Fruit fly (Drosophila melanogaster) whole organism, embryonic: ENCODE results near the gene CG15643.

Source experiments
- Asciz ChIP-seq: fragments of 200-800 bp; sonication (Bioruptor generic); optimal IDR thresholded peaks from 2 replicates; lab custom pipeline; 2017; ENCODE audit warnings: missing biosample characterization, mild to moderate bottlenecking, missing genetic modification characterization, missing genetic modification reagents
- CG10147 ChIP-seq: fragments of 200-800 bp; sonication (Bioruptor generic); optimal IDR thresholded peaks from 2 replicates; lab custom pipeline; 2019; ENCODE audit warnings: missing biosample characterization, mild to moderate bottlenecking, missing genetic modification characterization, moderate library complexity
- CG11504 ChIP-seq: fragments of 200-800 bp; sonication (Bioruptor generic); optimal IDR thresholded peaks from 3 replicates; lab custom pipeline; 2019; ENCODE audit warnings: missing biosample characterization, mild to moderate bottlenecking, missing genetic modification characterization, moderate library complexity
- CG12744 ChIP-seq: fragments of 200-800 bp; sonication (Bioruptor generic); optimal IDR thresholded peaks from 2 replicates; lab custom pipeline; 2016; ENCODE audit warnings: missing biosample characterization, missing genetic modification characterization
- CG13287 ChIP-seq: fragments of 200-800 bp; sonication (Bioruptor generic); IDR thresholded peaks from 2 replicates; pipeline ENCODE4 v1.3.6; 2022; ENCODE audit warnings: missing biosample characterization, missing genetic modification characterization; ENCODE audit not compliant: partially characterized antibody
- CG15269 ChIP-seq: fragments of 200-800 bp; sonication (Bioruptor generic); optimal IDR thresholded peaks from 2 replicates; lab custom pipeline; 2018; ENCODE audit warnings: missing biosample characterization, mild to moderate bottlenecking, missing genetic modification characterization, moderate library complexity
- CG15514 ChIP-seq: fragments of 200-800 bp; sonication (Bioruptor generic); optimal IDR thresholded peaks from 3 replicates; lab custom pipeline; 2017; ENCODE audit warnings: missing biosample characterization, missing genetic modification characterization, mild to moderate bottlenecking, moderate library complexity, missing genetic modification reagents
- CG16863 ChIP-seq: fragments of 200-800 bp; sonication (Bioruptor generic); optimal IDR thresholded peaks from 3 replicates; lab custom pipeline; 2016; ENCODE audit warnings: missing biosample characterization, missing genetic modification characterization
- CG2116 ChIP-seq: fragments of 200-800 bp; sonication (Bioruptor generic); optimal IDR thresholded peaks from 3 replicates; lab custom pipeline; 2018; ENCODE audit warnings: missing biosample characterization, mild to moderate bottlenecking, missing genetic modification characterization
- CG3065 ChIP-seq: fragments of 200-800 bp; sonication (Bioruptor generic); optimal IDR thresholded peaks from 2 replicates; lab custom pipeline; 2016; ENCODE audit warnings: missing biosample characterization, missing genetic modification characterization
- CG31224 ChIP-seq: fragments of 200-800 bp; sonication (Bioruptor generic); IDR thresholded peaks from 2 replicates; pipeline ENCODE4 v1.3.6; 2022; ENCODE audit warnings: missing biosample characterization, missing genetic modification characterization
- CG4617 ChIP-seq: fragments of 200-800 bp; sonication (Bioruptor generic); optimal IDR thresholded peaks from 3 replicates; lab custom pipeline; 2016; ENCODE audit warnings: missing biosample characterization, missing genetic modification characterization, borderline replicate concordance
- CG6175 ChIP-seq: fragments of 200-800 bp; sonication (Bioruptor generic); IDR thresholded peaks from 3 replicates; pipeline ENCODE4 v1.3.6; 2022; ENCODE audit warnings: missing biosample characterization, missing genetic modification characterization
- CG6654 ChIP-seq: fragments of 200-800 bp; sonication (Bioruptor generic); optimal IDR thresholded peaks from 2 replicates; lab custom pipeline; 2017; ENCODE audit warnings: missing biosample characterization, mild to moderate bottlenecking, missing genetic modification characterization
- CG8359 ChIP-seq: fragments of 200-800 bp; sonication (Bioruptor generic); optimal IDR thresholded peaks from 2 replicates; lab custom pipeline; 2017; ENCODE audit warnings: missing biosample characterization, mild to moderate bottlenecking, missing genetic modification characterization, borderline replicate concordance
- CTCF ChIP-seq: fragments of 200-800 bp; sonication (Bioruptor generic); optimal IDR thresholded peaks from 2 replicates; lab custom pipeline; 2017; ENCODE audit warnings: missing biosample characterization, mild to moderate bottlenecking, missing genetic modification characterization, moderate library complexity
- Dek ChIP-seq: fragments of 200-800 bp; sonication (Bioruptor generic); optimal IDR thresholded peaks from 3 replicates; lab custom pipeline; 2019; ENCODE audit warnings: missing biosample characterization, mild to moderate bottlenecking, missing genetic modification characterization, moderate library complexity
- Dfd ChIP-seq, 2 experiments: fragments of >200 bp; optimal IDR thresholded peaks; 2 replicates each; lab custom pipeline; 2017; ENCODE audit warnings: missing biosample characterization in 2 of 2, missing genetic modification characterization in 2 of 2
- Doc2 ChIP-seq: fragments of 200-800 bp; sonication (Bioruptor generic); IDR thresholded peaks from 2 replicates; pipeline ENCODE4 v1.3.6; 2022; ENCODE audit warnings: missing biosample characterization, missing genetic modification characterization
- Dref ChIP-seq: fragments of 200-800 bp; sonication (Bioruptor generic); IDR thresholded peaks from 2 replicates; pipeline ENCODE4 v1.3.6; 2022; ENCODE audit warnings: missing biosample characterization, missing genetic modification characterization
- Ets97D ChIP-seq: fragments of 200-800 bp; sonication (Bioruptor generic); optimal IDR thresholded peaks from 3 replicates; lab custom pipeline; 2016; ENCODE audit warnings: missing biosample characterization, missing genetic modification characterization
- HLH4C ChIP-seq: fragments of 200-800 bp; sonication (Bioruptor generic); IDR thresholded peaks from 3 replicates; pipeline ENCODE4 v1.3.6; 2022; ENCODE audit warnings: missing biosample characterization, missing genetic modification characterization; ENCODE audit not compliant: partially characterized antibody
- HmgD ChIP-seq: fragments of 200-800 bp; sonication (Bioruptor generic); optimal IDR thresholded peaks from 3 replicates; lab custom pipeline; 2016; ENCODE audit warnings: missing biosample characterization, missing genetic modification characterization
- Myb ChIP-seq: fragments of 200-800 bp; sonication (Bioruptor generic); optimal IDR thresholded peaks from 2 replicates; lab custom pipeline; 2016; ENCODE audit warnings: missing biosample characterization, missing genetic modification characterization
- Taf1 ChIP-seq: fragments of 200-800 bp; sonication (Bioruptor generic); IDR thresholded peaks from 2 replicates; pipeline ENCODE4 v1.3.6; 2022; ENCODE audit warnings: missing biosample characterization, missing genetic modification characterization
- Xrp1 ChIP-seq: fragments of 200-800 bp; sonication (Bioruptor generic); IDR thresholded peaks from 2 replicates; pipeline ENCODE4 v1.3.6; 2022; ENCODE audit warnings: missing biosample characterization, missing genetic modification characterization
- amos ChIP-seq: fragments of 200-800 bp; sonication (Bioruptor generic); IDR thresholded peaks from 2 replicates; pipeline ENCODE4 v1.3.6; 2022; ENCODE audit warnings: missing biosample characterization, missing genetic modification characterization; ENCODE audit not compliant: partially characterized antibody
- ara ChIP-seq: fragments of 200-800 bp; sonication (Bioruptor generic); IDR thresholded peaks from 2 replicates; pipeline ENCODE4 v1.3.6; 2022; ENCODE audit warnings: missing biosample characterization, missing genetic modification characterization
- bowl ChIP-seq: fragments of 200-800 bp; sonication (Bioruptor generic); IDR thresholded peaks from 2 replicates; pipeline ENCODE4 v1.3.6; 2022; ENCODE audit warnings: missing biosample characterization, missing genetic modification characterization
- chinmo ChIP-seq: fragments of 200-800 bp; sonication (Bioruptor generic); IDR thresholded peaks from 4 replicates; pipeline ENCODE4 v1.3.6; 2022; ENCODE audit warnings: missing biosample characterization, missing genetic modification characterization; ENCODE audit not compliant: partially characterized antibody
- da ChIP-seq: fragments of 200-800 bp; sonication (Bioruptor generic); optimal IDR thresholded peaks from 2 replicates; lab custom pipeline; 2016; ENCODE audit warnings: missing biosample characterization, missing genetic modification characterization
- danr ChIP-seq: fragments of 200-800 bp; sonication (Bioruptor generic); IDR thresholded peaks from 2 replicates; pipeline ENCODE4 v1.3.6; 2022; ENCODE audit warnings: missing biosample characterization, missing genetic modification characterization
- h ChIP-seq: fragments of >200 bp; optimal IDR thresholded peaks from 2 replicates; lab custom pipeline; 2017
- hbn ChIP-seq: fragments of 200-800 bp; sonication (Bioruptor generic); IDR thresholded peaks from 2 replicates; pipeline ENCODE4 v1.3.6; 2022; ENCODE audit warnings: missing biosample characterization, missing genetic modification characterization; ENCODE audit not compliant: partially characterized antibody
- inv ChIP-seq: fragments of 200-800 bp; sonication (Bioruptor generic); IDR thresholded peaks from 2 replicates; pipeline ENCODE4 v1.3.6; 2022; ENCODE audit warnings: missing biosample characterization, missing genetic modification characterization; ENCODE audit not compliant: partially characterized antibody
- ken ChIP-seq: fragments of 200-800 bp; sonication (Bioruptor generic); IDR thresholded peaks from 3 replicates; pipeline ENCODE4 v1.3.6; 2022; ENCODE audit warnings: missing biosample characterization, missing genetic modification characterization
- lbe ChIP-seq: fragments of 200-800 bp; sonication (Bioruptor generic); optimal IDR thresholded peaks from 2 replicates; lab custom pipeline; 2016; ENCODE audit warnings: missing biosample characterization, mild to moderate bottlenecking, missing genetic modification characterization
- nau ChIP-seq: fragments of 200-800 bp; sonication (Bioruptor generic); optimal IDR thresholded peaks from 3 replicates; lab custom pipeline; 2017; ENCODE audit warnings: missing biosample characterization, mild to moderate bottlenecking, missing genetic modification characterization, missing genetic modification reagents
- nom ChIP-seq: fragments of 200-800 bp; sonication (Bioruptor generic); optimal IDR thresholded peaks from 2 replicates; lab custom pipeline; 2017; ENCODE audit warnings: missing biosample characterization, missing genetic modification characterization, mild to moderate bottlenecking, moderate library complexity, missing genetic modification reagents
- org-1 ChIP-seq: fragments of 200-800 bp; sonication (Bioruptor generic); optimal IDR thresholded peaks from 2 replicates; lab custom pipeline; 2017; ENCODE audit warnings: missing biosample characterization, missing genetic modification characterization
- pb ChIP-seq: fragments of 200-800 bp; sonication (Bioruptor generic); optimal IDR thresholded peaks from 3 replicates; lab custom pipeline; 2016; ENCODE audit warnings: missing biosample characterization, missing genetic modification characterization
- peb ChIP-seq: fragments of 200-800 bp; sonication (Bioruptor generic); IDR thresholded peaks from 2 replicates; pipeline ENCODE4 v1.3.6; 2022; ENCODE audit warnings: missing biosample characterization, missing genetic modification characterization
- pita ChIP-seq: fragments of 200-800 bp; sonication (Bioruptor generic); optimal IDR thresholded peaks from 2 replicates; lab custom pipeline; 2017; ENCODE audit warnings: missing biosample characterization, mild to moderate bottlenecking, missing genetic modification characterization
- pnt ChIP-seq: fragments of 200-800 bp; sonication (Bioruptor generic); optimal IDR thresholded peaks from 3 replicates; lab custom pipeline; 2016; ENCODE audit warnings: missing biosample characterization, missing genetic modification characterization
- pzg ChIP-seq: fragments of 200-800 bp; sonication (Bioruptor generic); optimal IDR thresholded peaks from 3 replicates; lab custom pipeline; 2018; ENCODE audit warnings: missing biosample characterization, mild to moderate bottlenecking, missing genetic modification characterization, moderate library complexity
- sqz ChIP-seq: fragments of 200-800 bp; sonication (Bioruptor generic); optimal IDR thresholded peaks from 3 replicates; lab custom pipeline; 2018; ENCODE audit warnings: missing biosample characterization, mild to moderate bottlenecking, missing genetic modification characterization
- twi ChIP-seq: fragments of 200-800 bp; optimal IDR thresholded peaks from 2 replicates; lab custom pipeline; 2019; ENCODE audit warnings: missing biosample characterization, mild to moderate bottlenecking, missing genetic modification characterization, moderate library complexity

The CG15643 gene

DNA sequence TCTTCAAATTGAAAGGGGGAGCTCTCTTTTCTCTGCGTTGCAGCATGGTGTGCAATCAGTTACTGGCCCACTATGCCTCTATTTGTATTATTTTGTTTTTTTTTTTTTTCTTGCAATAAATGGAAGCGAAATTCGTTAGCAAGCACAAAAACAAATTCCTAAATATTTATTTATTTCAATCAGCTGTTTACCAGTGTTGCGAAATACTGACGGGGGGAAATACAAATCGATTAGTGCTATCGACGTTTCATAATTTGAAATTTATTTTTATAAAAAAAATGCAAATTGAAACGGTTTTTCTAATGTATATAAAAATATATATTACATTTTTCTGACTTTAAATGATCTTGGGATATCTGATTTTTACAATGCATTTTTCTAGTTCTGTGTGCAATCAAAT, at the start of gene CG15643 (continued):
- TF ChIP-seq CG31224 (GFP tag; lab: Robert Waterston, UW) (no peak), ken (GFP tag; lab: Robert Waterston, UW) (no peak), CG3065 (no peak), CG12744 (no peak), hbn (GFP tag; lab: Robert Waterston, UW) (0 out of 2 replicates have a peak, but pooled peaks have one; percentile 21), Dfd (GFP tag; optimal IDR thresholded peaks at IDR 0.05; lab: Kevin White, UChicago) (no peak), HLH4C (GFP tag; lab: Robert Waterston, UW) (no peak), CG13287 (GFP tag; lab: Robert Waterston, UW) (0 out of 2 replicates have a peak, but pooled peaks have one; percentile 19), pb (no peak), CG16863 (GFP tag; lab: Kevin White, UChicago) (no peak), CTCF (no peak), pzg (GFP tag; lab: Kevin White, UChicago) (peak; percentile 20), danr (GFP tag; lab: Robert Waterston, UW) (no peak), ara (GFP tag; lab: Robert Waterston, UW) (no peak), CG4617 (GFP tag; lab: Kevin White, UChicago) (peak; percentile 8), Dek (tag; lab: Kevin White, UChicago) (no peak), sqz (GFP tag; lab: Kevin White, UChicago) (no peak), bowl (GFP tag; lab: Robert Waterston, UW) (no peak), HmgD (GFP tag; lab: Kevin White, UChicago) (no peak), da (no peak), Ets97D (GFP tag; lab: Kevin White, UChicago) (no peak), Taf1 (no peak), Asciz (GFP tag; lab: Kevin White, UChicago) (no peak), inv (GFP tag; lab: Robert Waterston, UW) (no peak), chinmo (GFP tag; lab: Robert Waterston, UW) (no peak), pita (GFP tag; lab: Kevin White, UChicago) (no peak), CG8359 (no peak), Doc2 (GFP tag; lab: Robert Waterston, UW) (no peak), nom (GFP tag; lab: Kevin White, UChicago) (no peak), Dref (peak; percentile 60), CG15269 (tag; lab: Kevin White, UChicago) (no peak), pnt (GFP tag; lab: Kevin White, UChicago) (no peak), twi (tag; lab: Kevin White, UChicago) (no peak), CG10147 (GFP tag; lab: Kevin White, UChicago) (no peak), CG6654 (GFP tag; lab: Kevin White, UChicago) (no peak), lbe (GFP tag; lab: Kevin White, UChicago) (peak; percentile 60), CG15514 (GFP tag; lab: Kevin White, UChicago) (no peak), Myb (GFP tag; lab: Kevin White, UChicago) (peak; percentile 37), h (lab: Kevin White, UChicago) (no peak), CG2116 (GFP tag; lab: Kevin White, UChicago) (peak; percentile 32), Xrp1 (GFP tag; lab: Robert Waterston, UW) (no peak), peb (no peak), nau (GFP tag; lab: Kevin White, UChicago) (no peak), CG11504 (no peak), org-1 (GFP tag; lab: Kevin White, UChicago) (no peak), CG6175 (no peak), amos (peak; percentile 21; the same call in 1 of the 2 replicates)
